Fruit fly (Drosophila melanogaster) whole organism, wandering third instar larva: ENCODE results near the gene Mal-B2.

Experiments
- CG32264 ChIP-seq: fragments of 200-800 bp; sonication (Bioruptor generic); optimal IDR thresholded peaks from 2 replicates; lab custom pipeline; 2016; ENCODE audit warnings: missing biosample characterization, missing genetic modification characterization
- Dfd ChIP-seq: fragments of >200 bp; optimal IDR thresholded peaks from 2 replicates; lab custom pipeline; 2017; ENCODE audit warnings: missing biosample characterization, missing genetic modification characterization
- GATAd ChIP-seq: sonication (Bioruptor generic); optimal IDR thresholded peaks from 2 replicates; lab custom pipeline; 2016; ENCODE audit warnings: missing biosample characterization, missing genetic modification characterization
- Hnf4 ChIP-seq: fragments of 200-800 bp; sonication (Bioruptor generic); optimal IDR thresholded peaks from 2 replicates; lab custom pipeline; 2016; ENCODE audit warnings: missing biosample characterization, mild to moderate bottlenecking, missing genetic modification characterization
- Hr78 ChIP-seq: fragments of >200 bp; optimal IDR thresholded peaks from 2 replicates; lab custom pipeline; 2017; ENCODE audit warnings: missing biosample characterization, missing genetic modification characterization
- Jra ChIP-seq: sonication (Bioruptor generic); optimal IDR thresholded peaks from 2 replicates; lab custom pipeline; 2016; ENCODE audit warnings: missing biosample characterization, missing genetic modification characterization
- Myc ChIP-seq: fragments of >200 bp; optimal IDR thresholded peaks from 2 replicates; lab custom pipeline; 2017
- br ChIP-seq: fragments of 200-800 bp; sonication (Bioruptor generic); optimal IDR thresholded peaks from 2 replicates; lab custom pipeline; 2016; ENCODE audit warnings: missing biosample characterization, missing genetic modification characterization
- brk ChIP-seq: fragments of 200-800 bp; sonication (Bioruptor generic); optimal IDR thresholded peaks from 2 replicates; lab custom pipeline; 2016; ENCODE audit warnings: missing biosample characterization, mild to moderate bottlenecking, missing genetic modification characterization
- ey ChIP-seq: fragments of 200-800 bp; sonication (Bioruptor generic); optimal IDR thresholded peaks from 2 replicates; lab custom pipeline; 2016; ENCODE audit warnings: missing biosample characterization, missing genetic modification characterization
- fru ChIP-seq: fragments of 200-800 bp; sonication (Bioruptor generic); optimal IDR thresholded peaks from 3 replicates; lab custom pipeline; 2016; ENCODE audit warnings: missing biosample characterization, mild to moderate bottlenecking, missing genetic modification characterization
- h ChIP-seq: fragments of 200-800 bp; sonication (Bioruptor generic); optimal IDR thresholded peaks from 3 replicates; lab custom pipeline; 2016; ENCODE audit warnings: missing biosample characterization, mild to moderate bottlenecking, missing genetic modification characterization
- lola ChIP-seq: fragments of >200 bp; optimal IDR thresholded peaks from 2 replicates; lab custom pipeline; 2017; ENCODE audit warnings: missing biosample characterization, missing genetic modification characterization
- pan ChIP-seq: fragments of >200 bp; optimal IDR thresholded peaks from 2 replicates; lab custom pipeline; 2017

DNA sequence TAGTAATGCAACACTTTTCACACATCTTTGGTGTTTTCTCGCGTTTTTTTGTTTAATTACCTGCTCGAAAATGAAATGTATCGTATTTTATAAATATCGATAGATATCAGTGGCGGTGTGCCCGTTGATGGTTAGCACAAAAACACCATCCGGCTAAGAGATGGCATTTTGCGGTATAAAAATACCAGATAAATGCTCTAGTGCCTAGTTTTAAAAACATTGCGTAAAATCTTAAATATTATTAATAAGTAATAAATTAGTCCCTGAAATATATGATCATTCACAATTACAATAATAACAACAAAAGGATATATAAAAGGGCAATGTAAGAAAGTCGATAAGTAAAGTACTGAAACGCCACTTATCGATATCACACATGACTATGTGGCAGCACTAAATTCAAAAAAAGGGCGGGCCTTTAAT is 36.1 kb upstream of the Mal-B2 start, which contains the start of gene CycY:
- TF ChIP-seq Dfd (GFP tag; lab: Kevin White, UChicago): no peak
- TF ChIP-seq pan: no peak
- peak; percentile 63 for TF ChIP-seq brk (GFP tag; lab: Kevin White, UChicago)
- no peak for TF ChIP-seq lola (GFP tag; lab: Kevin White, UChicago)
- TF ChIP-seq Jra (GFP tag; lab: Kevin White, UChicago): no peak
- no peak for TF ChIP-seq br (GFP tag; lab: Kevin White, UChicago)
- TF ChIP-seq Myc (lab: Kevin White, UChicago): no peak
- no peak for TF ChIP-seq h
- TF ChIP-seq GATAd (GFP tag; lab: Kevin White, UChicago): no peak
- no peak for TF ChIP-seq Hnf4
- no peak for TF ChIP-seq ey
- no peak for TF ChIP-seq CG32264 (GFP tag; lab: Kevin White, UChicago)
- no peak for TF ChIP-seq Hr78 (GFP tag; lab: Kevin White, UChicago)
- TF ChIP-seq fru (GFP tag; lab: Kevin White, UChicago): no peak
